Fruit fly (Drosophila melanogaster): ENCODE measurements around the gene Gr93b.

dm6 chr3R:21836201-21836504, 7.4 kb downstream of the Gr93b start:
- TF ChIP-seq CG1832 (GFP tag; optimal IDR thresholded peaks at IDR 0.05): no peak
- TF ChIP-seq CG6654 (GFP tag; optimal IDR thresholded peaks at IDR 0.05): no peak
- TF ChIP-seq phol (tag; optimal IDR thresholded peaks at IDR 0.05): no peak
- no peak for TF ChIP-seq gsb (GFP tag; IDR thresholded peaks at IDR 0.05)
- TF ChIP-seq btn (GFP tag; optimal IDR thresholded peaks at IDR 0.05): no peak
- no peak for TF ChIP-seq CG6683 (GFP tag; optimal IDR thresholded peaks at IDR 0.05)
- no peak for TF ChIP-seq yki (optimal IDR thresholded peaks at IDR 0.05)
- TF ChIP-seq pita (GFP tag; optimal IDR thresholded peaks at IDR 0.05): no peak
- no peak for TF ChIP-seq psq (GFP tag; optimal IDR thresholded peaks at IDR 0.05)
- no peak for TF ChIP-seq CG2202 (tag; optimal IDR thresholded peaks at IDR 0.05)
- TF ChIP-seq fru (optimal IDR thresholded peaks at IDR 0.05): no peak
